Fruit fly (Drosophila melanogaster) whole organism, adult: ENCODE data around the gene CG7512.

Experiments
- CG12768 ChIP-seq: fragments of 200-800 bp; sonication (Bioruptor generic); optimal IDR thresholded peaks from 2 replicates; lab custom pipeline; 2017; ENCODE audit warnings: missing biosample characterization, missing genetic modification characterization, mild to moderate bottlenecking, moderate library complexity, missing genetic modification reagents
- CG1620 ChIP-seq: fragments of 200-800 bp; sonication (Bioruptor generic); optimal IDR thresholded peaks from 2 replicates; lab custom pipeline; 2016; ENCODE audit warnings: missing biosample characterization, missing genetic modification characterization
- CG7101 ChIP-seq: fragments of 200-800 bp; sonication (Bioruptor generic); optimal IDR thresholded peaks from 2 replicates; lab custom pipeline; 2018; ENCODE audit warnings: missing biosample characterization, mild to moderate bottlenecking, missing genetic modification characterization, moderate library complexity
- Crg-1 ChIP-seq: fragments of 200-800 bp; sonication (Bioruptor generic); optimal IDR thresholded peaks from 2 replicates; lab custom pipeline; 2016; ENCODE audit warnings: missing biosample characterization, missing genetic modification characterization
- Hr96 ChIP-seq: fragments of 200-800 bp; sonication (Bioruptor generic); optimal IDR thresholded peaks from 2 replicates; lab custom pipeline; 2016; ENCODE audit warnings: missing biosample characterization, missing genetic modification characterization
- bab1 ChIP-seq: fragments of 200-800 bp; sonication (Bioruptor generic); optimal IDR thresholded peaks from 3 replicates; lab custom pipeline; 2019; ENCODE audit warnings: missing biosample characterization, mild to moderate bottlenecking, missing genetic modification characterization, moderate library complexity
- tj ChIP-seq: fragments of 200-800 bp; sonication (Bioruptor generic); optimal IDR thresholded peaks from 3 replicates; lab custom pipeline; 2017; ENCODE audit warnings: missing biosample characterization, mild to moderate bottlenecking, missing genetic modification characterization, moderate library complexity

dm6 chr3L:11550359-11551056 is 37.0 kb downstream of the CG7512 start:
- TF ChIP-seq CG12768 (GFP tag; lab: Kevin White, UChicago) (no peak), Hr96 (GFP tag; lab: Kevin White, UChicago) (no peak), CG7101 (tag; lab: Kevin White, UChicago) (no peak), Crg-1 (GFP tag; lab: Kevin White, UChicago) (no peak), CG1620 (GFP tag; lab: Kevin White, UChicago) (no peak), tj (peak; percentile 89), bab1 (GFP tag; lab: Kevin White, UChicago) (no peak)
